Fruit fly (Drosophila melanogaster) whole organism, larva: ENCODE results near the gene NdufV3.
A peak's percentile ranks its signal among the peaks of the same experiment; 100 is the strongest.

ENCODE experiments used
- noc ChIP-seq: fragments of 200-800 bp; sonication (Bioruptor generic); optimal IDR thresholded peaks from 3 replicates; lab custom pipeline; 2019; ENCODE audit warnings: missing biosample characterization, mild to moderate bottlenecking, missing genetic modification characterization, moderate library complexity

NdufV3 gene

DNA sequence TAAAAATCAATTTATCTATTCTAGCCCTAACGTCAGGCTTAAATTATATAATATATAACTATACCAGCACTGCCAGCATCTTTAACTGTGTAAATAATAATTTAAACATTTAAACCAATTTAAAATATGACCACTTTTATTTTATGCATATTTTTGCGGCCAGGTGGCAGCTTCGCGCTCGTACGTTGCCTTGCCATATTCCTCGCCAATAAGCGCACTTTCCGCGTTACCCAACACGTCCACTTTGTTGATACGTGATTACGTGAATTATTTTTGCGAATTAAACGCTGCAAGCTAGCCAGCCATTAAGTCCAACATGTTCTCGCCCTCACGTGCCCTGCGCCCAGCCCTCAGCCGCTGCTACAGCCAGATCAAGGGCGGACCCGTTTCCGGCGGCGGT is at the start of gene NdufV3:
Gene NdufV3, plus strand, starts transcription at position 219 of the 400 bp plus-strand sequence.
- TF ChIP-seq noc (tag; lab: Kevin White, UChicago) = no peak

DNA sequence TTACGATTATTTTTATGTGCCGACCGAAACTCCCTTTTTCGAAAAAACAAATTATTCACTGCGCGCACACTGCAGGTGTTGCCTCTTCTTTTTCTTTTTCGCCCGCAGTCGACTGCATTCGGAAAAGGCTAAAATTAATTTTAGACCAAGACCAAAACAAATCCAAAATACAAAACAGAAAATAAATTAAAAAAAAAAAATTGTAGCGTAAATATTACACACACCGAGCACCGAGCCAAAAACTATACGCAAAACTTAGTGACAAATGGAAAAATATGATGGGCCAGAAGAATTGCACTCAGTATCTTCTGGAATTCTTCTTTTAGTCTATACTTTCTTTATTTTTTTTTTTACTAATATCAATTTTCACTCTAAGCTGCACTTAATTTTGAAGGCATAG is 47.1 kb upstream of the NdufV3 start, which contains the start of gene CG44422:
Gene CG44422, minus strand, starts transcription at position 101 of the 400 bp plus-strand sequence.
- TF ChIP-seq noc (tag; lab: Kevin White, UChicago) = no peak

DNA sequence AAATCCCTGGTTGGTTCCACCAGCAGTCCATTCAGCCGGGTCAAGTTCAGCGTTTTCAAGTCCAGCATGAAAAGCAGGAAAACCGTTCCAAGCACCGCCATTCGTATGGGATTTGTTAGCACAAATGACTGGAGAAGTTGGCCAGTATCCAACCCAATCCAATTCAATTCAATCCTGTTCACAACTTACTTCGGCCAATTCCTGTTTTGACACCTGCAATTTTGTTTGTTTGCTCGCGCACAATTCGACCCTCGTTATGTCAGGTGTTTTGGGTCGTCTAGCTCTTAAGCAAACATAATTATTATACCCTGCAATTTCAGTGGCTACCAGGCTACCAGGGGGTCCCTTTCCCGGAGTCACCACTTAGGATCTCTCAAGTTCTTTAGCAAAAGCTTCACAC is 38.7 kb upstream of the NdufV3 start, which contains the start of gene Ir10a:
Gene Ir10a, minus strand, starts transcription at position 101 of the 400 bp plus-strand sequence.
- TF ChIP-seq noc (tag; lab: Kevin White, UChicago) = no peak

DNA sequence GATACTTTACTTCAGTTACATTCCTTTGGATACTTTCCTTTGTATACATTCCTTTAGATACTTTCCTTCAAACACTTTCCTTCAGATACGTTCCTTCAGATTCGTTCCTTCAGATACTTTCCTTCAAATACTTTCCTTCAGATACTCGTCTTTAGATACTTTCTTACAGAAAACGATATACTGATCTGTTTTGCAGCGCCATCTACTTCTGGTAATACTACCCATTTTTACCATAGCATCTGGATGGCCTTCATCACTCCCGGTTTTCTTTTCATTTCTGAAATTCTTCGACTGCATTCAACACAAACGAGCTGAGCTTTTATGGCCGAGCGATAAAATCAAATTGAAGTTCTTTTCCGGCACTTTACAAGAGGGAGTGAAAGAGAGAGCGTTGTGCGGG is 29.9 kb upstream of the NdufV3 start:
- no peak for TF ChIP-seq noc (tag; lab: Kevin White, UChicago)

DNA sequence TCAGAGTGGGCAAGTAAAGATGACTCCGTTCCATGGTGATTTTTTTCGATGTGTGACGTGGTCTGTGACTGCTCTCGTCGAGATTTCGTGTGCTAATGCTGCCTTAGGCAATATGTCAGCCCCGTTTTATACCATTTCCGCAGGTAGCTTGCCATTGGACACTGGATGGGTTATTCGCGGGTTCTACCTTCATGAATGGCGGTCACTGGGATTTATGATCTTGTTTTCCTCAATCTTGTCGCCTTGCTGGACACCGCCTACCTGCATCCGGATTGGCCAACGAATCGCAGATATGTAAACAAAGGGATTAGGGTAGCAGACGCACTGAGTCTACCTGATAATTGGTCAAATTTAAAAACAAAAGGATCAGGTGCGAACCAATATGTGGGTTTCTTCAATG is 27.5 kb upstream of the NdufV3 start, which contains the start of gene sisA:
Gene sisA, minus strand, starts transcription at position 101 of the 400 bp plus-strand sequence.
- TF ChIP-seq noc (tag; lab: Kevin White, UChicago) = no peak

DNA sequence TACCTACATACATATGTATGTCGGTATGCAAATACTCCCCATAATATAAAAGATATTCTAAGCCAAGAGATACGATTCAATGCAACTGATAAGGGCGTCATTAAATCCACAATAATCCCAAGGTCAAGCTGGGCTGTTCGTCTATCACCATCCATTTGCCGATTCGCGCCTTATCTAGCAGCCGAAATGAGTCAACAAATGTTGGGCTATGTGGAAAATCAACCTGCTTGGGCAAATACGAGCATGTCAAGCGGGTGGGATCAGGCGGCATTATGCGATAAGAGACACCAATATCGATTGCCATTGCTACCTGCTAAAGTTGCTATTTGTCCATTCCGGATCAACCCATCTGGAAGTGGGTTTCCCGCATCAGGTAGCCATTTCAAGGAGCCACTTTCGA is 27.1 kb upstream of the NdufV3 start:
- TF ChIP-seq noc (tag; lab: Kevin White, UChicago) = no peak

DNA sequence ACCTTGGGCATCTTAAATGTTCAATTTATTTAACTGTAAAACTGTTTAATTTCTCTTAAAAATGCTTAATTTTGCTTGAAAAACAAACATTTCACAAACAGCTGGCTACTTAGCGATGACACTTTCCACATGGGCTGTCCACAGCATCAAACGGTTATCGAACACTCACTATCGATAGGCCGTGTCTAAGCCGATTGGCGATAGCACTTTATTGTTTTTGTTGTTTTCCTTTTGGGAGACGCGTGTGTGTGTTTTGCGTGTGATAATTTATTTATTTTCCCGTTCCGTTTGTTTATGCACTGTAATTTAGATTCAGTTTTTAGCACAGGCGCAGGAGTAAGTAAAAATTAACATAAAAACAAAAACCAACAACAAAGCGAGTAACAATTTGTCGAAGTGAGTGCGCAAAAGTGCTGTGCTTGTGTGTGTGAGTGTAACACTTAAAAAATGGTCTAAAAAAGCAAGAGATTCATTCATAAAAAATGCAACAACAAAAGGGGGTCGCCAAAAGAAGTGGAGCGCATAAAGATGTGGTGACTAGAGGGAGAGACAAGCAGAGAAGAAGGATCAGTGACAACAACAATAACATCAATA is 24.5 kb upstream of the NdufV3 start, which contains the start of gene Gapvd1:
Gene Gapvd1, plus strand, starts transcription at position 211 of the 594 bp plus-strand sequence.
- no peak for TF ChIP-seq noc (tag; lab: Kevin White, UChicago)

DNA sequence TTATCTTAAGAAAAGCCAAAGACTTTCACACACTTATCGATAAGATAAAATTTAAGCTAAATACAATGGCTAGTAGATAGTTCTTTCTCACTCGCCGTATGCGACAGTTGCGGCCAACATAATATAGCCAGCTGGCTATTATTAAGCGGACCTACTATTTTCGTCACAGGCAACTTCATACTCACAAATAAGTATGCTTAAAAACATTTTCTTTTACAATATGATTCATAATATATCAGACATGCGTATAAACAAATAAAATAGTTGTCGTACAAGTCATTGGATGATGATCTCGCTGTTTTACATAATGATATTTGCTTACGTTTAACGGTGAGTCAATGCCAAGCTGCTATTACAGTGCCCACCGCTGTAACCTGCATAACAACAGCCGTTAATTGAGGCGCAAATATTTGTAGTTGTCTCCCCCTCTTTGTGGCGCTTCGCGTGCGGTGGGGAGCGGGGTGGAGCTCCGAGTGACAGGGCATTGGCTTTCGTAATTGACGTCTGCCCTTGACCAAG is 23.5 kb upstream of the NdufV3 start:
- peak; percentile 84 for TF ChIP-seq noc (tag; lab: Kevin White, UChicago)

DNA sequence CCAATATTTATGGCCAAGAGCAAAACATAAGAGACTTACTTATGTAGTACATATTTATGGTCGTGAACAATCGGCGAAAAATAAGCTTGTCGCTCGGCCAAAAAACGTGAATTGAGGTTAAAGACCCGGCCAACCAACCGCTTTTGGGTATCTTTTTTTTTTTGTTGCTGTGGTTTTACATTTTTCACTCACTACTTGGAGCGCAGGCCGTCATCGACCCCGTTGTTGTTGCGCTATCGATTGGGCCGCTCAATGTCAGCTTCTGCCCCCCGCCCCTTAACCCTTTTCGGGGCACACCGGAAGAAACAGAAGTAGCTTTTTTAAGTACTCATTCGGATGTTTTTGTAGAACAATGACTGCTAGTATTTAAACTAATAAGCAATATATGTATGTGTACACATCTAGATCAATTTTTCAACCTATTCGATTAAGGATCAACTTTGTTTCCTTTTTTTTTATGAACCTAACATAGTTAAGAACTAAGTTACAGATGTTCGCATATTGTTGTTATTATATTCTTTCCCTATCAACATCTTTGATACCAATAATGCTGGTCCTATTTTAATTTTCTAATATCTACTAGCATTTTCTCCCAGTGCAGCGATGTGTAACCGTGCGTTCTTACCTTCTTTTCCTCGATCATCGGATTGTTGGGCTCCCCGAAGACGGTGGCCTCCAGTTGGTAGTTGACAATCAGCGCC is 11.6 kb upstream of the NdufV3 start:
- peak; percentile 58 for TF ChIP-seq noc (tag; lab: Kevin White, UChicago)

DNA sequence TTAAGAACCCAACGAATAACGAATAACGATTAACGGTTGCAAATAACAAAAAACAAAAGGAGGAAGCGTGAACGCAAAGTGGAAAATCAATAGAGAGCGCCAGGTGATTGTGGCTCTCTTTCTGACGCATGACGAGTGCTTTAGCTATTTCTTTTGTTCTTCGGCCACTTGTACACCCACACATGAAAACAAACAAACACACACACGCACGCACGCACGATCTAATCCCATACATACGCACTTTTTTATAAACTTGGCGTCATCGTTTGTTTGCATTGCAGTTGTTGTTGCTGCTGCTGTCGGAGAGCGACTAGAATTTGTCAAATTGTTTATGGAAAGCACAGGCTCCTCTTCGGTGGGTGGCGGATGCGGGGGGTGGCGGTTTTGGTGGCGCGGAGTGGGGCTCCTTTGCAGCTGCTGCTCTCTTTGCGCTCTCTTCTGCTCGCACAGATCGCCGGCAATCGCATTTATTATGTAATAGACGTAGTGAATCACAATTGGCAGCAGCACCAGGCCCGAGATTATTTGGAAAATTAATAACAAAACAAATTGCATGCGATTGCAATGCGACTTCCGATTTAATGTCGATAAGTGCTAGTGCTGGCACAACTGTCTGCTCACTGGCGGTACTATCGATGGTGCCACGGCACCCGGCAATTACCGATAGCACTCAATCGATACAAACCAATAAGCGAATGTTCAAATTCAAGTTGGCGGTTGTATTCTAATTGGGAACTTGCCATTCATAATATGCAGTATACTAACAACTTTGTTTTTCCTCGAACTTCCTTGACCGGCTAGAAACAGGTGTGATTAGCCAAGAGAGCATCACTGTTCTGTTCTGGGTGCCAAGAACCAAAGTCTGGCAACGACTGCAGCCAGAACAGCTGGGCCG is 10.6 kb upstream of the NdufV3 start:
- peak; percentile 6 for TF ChIP-seq noc (tag; lab: Kevin White, UChicago)

DNA sequence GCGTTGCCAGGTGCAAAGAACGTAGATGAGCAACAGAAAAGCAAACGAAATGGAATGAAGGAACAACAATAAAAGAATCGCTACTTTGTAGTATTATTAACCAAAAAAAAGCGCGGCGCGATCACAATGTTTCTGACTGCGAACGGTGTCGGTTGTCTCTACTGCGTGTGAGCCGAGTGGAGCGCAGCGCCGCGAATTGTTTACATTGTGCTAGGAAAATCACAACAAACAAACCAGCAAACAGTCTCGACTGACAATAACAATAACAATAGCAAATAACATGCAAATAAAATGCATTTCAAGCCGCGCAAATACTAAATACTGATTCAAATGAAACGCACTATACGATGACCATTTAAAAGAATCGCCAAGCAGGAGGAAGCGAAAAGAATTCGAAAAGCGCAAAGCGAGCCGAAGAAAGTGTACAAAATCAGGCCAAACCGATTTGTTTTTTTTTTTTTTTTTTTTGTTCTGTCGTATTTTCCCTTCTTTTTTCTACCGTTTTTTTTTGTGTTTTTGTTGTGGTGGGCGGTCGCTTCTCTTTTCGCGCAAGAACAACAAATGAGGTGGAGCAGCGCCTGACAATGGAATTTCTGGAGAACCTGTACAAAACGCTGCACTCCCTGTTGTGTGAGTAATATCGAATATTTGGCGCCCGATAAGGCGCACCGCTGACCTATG is 9.8 kb upstream of the NdufV3 start, which contains the start of the genes CG34348 and Kap3:
Gene CG34348, plus strand, starts transcription at position 6 of the 681 bp plus-strand sequence.
Gene Kap3, minus strand, starts transcription at position 217 of the 681 bp plus-strand sequence.
- no peak for TF ChIP-seq noc (tag; lab: Kevin White, UChicago)

DNA sequence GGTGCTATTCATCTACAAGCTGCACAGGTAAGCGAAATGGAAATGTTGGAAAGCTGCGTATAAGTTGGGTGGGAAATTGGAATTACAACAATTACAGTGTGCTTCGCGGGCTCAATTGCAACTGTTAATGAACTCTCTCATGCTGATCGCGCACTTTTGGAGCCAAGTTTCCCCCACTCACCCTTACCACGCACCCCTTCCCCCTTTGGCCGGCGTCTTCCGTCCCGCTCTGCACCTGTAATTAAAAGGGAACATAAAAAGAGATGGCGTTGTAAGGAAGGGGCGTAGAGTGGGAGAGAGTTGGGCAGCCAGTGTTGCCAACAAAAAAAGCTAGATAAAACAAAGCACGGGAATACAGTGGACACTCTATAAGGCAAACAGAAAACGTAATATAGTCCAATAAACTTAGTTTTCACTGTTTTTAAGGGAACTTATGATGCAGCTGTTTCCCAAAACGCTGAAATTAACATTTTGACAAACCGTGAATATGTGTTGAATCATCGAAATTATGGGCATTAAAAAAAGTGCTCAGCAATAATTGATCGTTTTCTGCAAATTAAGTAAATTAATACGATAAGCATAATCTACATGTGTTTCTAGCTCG is 9.0 kb upstream of the NdufV3 start:
- no peak for TF ChIP-seq noc (tag; lab: Kevin White, UChicago)

DNA sequence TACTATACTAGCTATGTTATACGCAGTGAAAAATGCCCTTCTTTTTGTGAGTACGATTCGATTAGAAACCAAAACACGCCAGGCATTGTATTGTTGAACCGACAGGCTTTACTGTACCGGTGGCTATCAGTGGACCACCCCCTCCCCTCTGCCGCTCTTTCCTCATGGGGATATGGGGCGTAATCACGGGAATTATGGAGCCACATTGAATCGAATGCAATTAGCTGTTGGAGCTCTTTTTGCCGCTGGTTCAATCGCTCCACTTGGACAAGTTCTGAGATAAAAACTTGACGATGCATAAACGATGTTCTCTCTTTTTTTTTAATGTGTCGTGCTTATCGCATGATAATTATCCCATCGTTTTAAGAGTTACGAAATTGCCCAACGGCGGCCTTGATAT is 7.6 kb upstream of the NdufV3 start:
- no peak for TF ChIP-seq noc (tag; lab: Kevin White, UChicago)

DNA sequence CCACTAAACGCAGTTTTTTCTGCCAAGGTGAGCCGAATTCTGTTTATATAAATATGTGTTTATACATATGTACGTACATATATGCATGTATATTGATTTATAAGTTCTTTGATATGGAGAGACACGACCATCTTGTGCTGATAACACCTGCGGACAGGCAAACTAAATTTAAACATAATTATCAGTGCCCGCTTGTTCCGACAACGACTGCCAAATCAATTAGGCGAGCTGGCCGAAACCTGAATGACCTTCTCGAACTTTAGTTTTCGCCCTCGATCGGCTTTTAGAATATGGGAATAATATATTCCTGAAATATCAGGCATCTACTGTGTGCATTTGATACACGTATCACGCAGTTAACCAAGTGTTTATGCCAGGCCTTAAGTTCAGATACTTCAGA is 7.0 kb upstream of the NdufV3 start:
- TF ChIP-seq noc (tag; lab: Kevin White, UChicago) = peak; percentile 70
